Worm (Caenorhabditis elegans) whole organism, L3 larva: Measurements from ENCODE around the gene alh-11.

Experiments
- R02D3.7 ChIP-seq: fragments of 150-350 bp; optimal IDR thresholded peaks from 2 replicates; lab custom pipeline; 2014; ENCODE audit warnings: missing biosample characterization, missing genetic modification characterization
- ZK546.5 ChIP-seq: sonication (generic microtip); optimal IDR thresholded peaks from 2 replicates; lab custom pipeline; 2017; ENCODE audit warnings: missing biosample characterization, missing genetic modification characterization
- aly-2 ChIP-seq: fragments of 150-350 bp; optimal IDR thresholded peaks from 2 replicates; lab custom pipeline; 2014; ENCODE audit warnings: missing biosample characterization, missing genetic modification characterization
- ama-1 ChIP-seq: fragments of 150-350 bp; optimal IDR thresholded peaks from 2 replicates; lab custom pipeline; 2018
- ceh-16 ChIP-seq: sonication (generic microtip); optimal IDR thresholded peaks from 2 replicates; lab custom pipeline; 2017; ENCODE audit warnings: missing biosample characterization, missing genetic modification characterization
- ceh-28 ChIP-seq: fragments of 150-350 bp; optimal IDR thresholded peaks from 2 replicates; lab custom pipeline; 2014; ENCODE audit warnings: missing biosample characterization, missing genetic modification reagents, missing genetic modification characterization
- ceh-9 ChIP-seq: sonication (generic microtip); optimal IDR thresholded peaks from 2 replicates; lab custom pipeline; 2018; ENCODE audit warnings: missing biosample characterization, missing genetic modification characterization
- daf-12 ChIP-seq: fragments of 150-350 bp; optimal IDR thresholded peaks from 2 replicates; lab custom pipeline; 2014; ENCODE audit warnings: missing biosample characterization, missing genetic modification reagents, missing genetic modification characterization
- egl-27 ChIP-seq: sonication (generic microtip); optimal IDR thresholded peaks from 4 replicates; lab custom pipeline; 2017; ENCODE audit warnings: missing biosample characterization, missing genetic modification reagents, missing genetic modification characterization
- egl-5 ChIP-seq: fragments of 150-350 bp; optimal IDR thresholded peaks from 2 replicates; lab custom pipeline; 2017; ENCODE audit warnings: missing biosample characterization, missing genetic modification reagents, missing genetic modification characterization, inconsistent platforms
- elt-1 ChIP-seq: fragments of 150-350 bp; optimal IDR thresholded peaks from 2 replicates; lab custom pipeline; 2014; ENCODE audit warnings: missing biosample characterization, missing genetic modification characterization
- elt-2 ChIP-seq: sonication (generic microtip); optimal IDR thresholded peaks from 2 replicates; lab custom pipeline; 2016; ENCODE audit warnings: missing genetic modification reagents, mild to moderate bottlenecking, missing genetic modification characterization, missing compliant biosample characterization
- fos-1 ChIP-seq: fragments of 150-350 bp; optimal IDR thresholded peaks from 2 replicates; lab custom pipeline; 2014; ENCODE audit warnings: missing biosample characterization, missing genetic modification characterization
- hmg-11 ChIP-seq: sonication (generic microtip); optimal IDR thresholded peaks from 2 replicates; lab custom pipeline; 2016; ENCODE audit warnings: missing genetic modification characterization, missing compliant biosample characterization
- jun-1 ChIP-seq: fragments of 150-350 bp; optimal IDR thresholded peaks from 2 replicates; lab custom pipeline; 2014; ENCODE audit warnings: missing biosample characterization, missing genetic modification reagents, missing genetic modification characterization
- lin-15B ChIP-seq: fragments of 150-350 bp; optimal IDR thresholded peaks from 2 replicates; lab custom pipeline; 2014; ENCODE audit warnings: missing biosample characterization, missing genetic modification characterization
- lsy-12 ChIP-seq: sonication (generic microtip); optimal IDR thresholded peaks from 2 replicates; lab custom pipeline; 2016; ENCODE audit warnings: mild to moderate bottlenecking, missing genetic modification characterization, missing compliant biosample characterization
- mdl-1 ChIP-seq: fragments of 150-350 bp; optimal IDR thresholded peaks from 2 replicates; lab custom pipeline; 2014; ENCODE audit warnings: missing biosample characterization, missing genetic modification characterization
- nfya-1 ChIP-seq: sonication (generic microtip); optimal IDR thresholded peaks from 2 replicates; lab custom pipeline; 2017; ENCODE audit warnings: missing genetic modification characterization, mild to moderate bottlenecking, missing compliant biosample characterization, antibody characterized with exemption, moderate library complexity; ENCODE audit not compliant: insufficient read depth
- nhr-11 ChIP-seq: fragments of 150-350 bp; optimal IDR thresholded peaks from 2 replicates; lab custom pipeline; 2014; ENCODE audit warnings: missing biosample characterization, missing genetic modification characterization
- nhr-12 ChIP-seq: fragments of 150-350 bp; optimal IDR thresholded peaks from 2 replicates; lab custom pipeline; 2014; ENCODE audit warnings: missing biosample characterization, missing genetic modification characterization
- nhr-23 ChIP-seq: fragments of 150-350 bp; optimal IDR thresholded peaks from 2 replicates; lab custom pipeline; 2014; ENCODE audit warnings: missing biosample characterization, missing genetic modification reagents, missing genetic modification characterization
- nhr-25 ChIP-seq: sonication (generic microtip); optimal IDR thresholded peaks from 2 replicates; lab custom pipeline; 2017; ENCODE audit warnings: missing biosample characterization, missing genetic modification characterization
- nhr-43 ChIP-seq: sonication (generic microtip); optimal IDR thresholded peaks from 2 replicates; lab custom pipeline; 2016; ENCODE audit warnings: mild to moderate bottlenecking, missing genetic modification characterization, missing compliant biosample characterization; ENCODE audit not compliant: poor library complexity, severe bottlenecking
- nhr-76 ChIP-seq: fragments of 150-350 bp; sonication (generic microtip); optimal IDR thresholded peaks from 5 replicates; lab custom pipeline; 2014; ENCODE audit warnings: missing biosample characterization, missing genetic modification characterization
- nhr-77 ChIP-seq: fragments of 150-350 bp; optimal IDR thresholded peaks from 2 replicates; lab custom pipeline; 2014; ENCODE audit warnings: missing biosample characterization, missing genetic modification characterization
- sea-2 ChIP-seq: fragments of 150-350 bp; sonication (generic microtip); optimal IDR thresholded peaks from 4 replicates; lab custom pipeline; 2014; ENCODE audit warnings: missing biosample characterization, missing genetic modification reagents, missing genetic modification characterization
- skn-1 ChIP-seq: fragments of 150-350 bp; optimal IDR thresholded peaks from 2 replicates; lab custom pipeline; 2014; ENCODE audit warnings: missing biosample characterization, missing genetic modification characterization
- snpc-4 ChIP-seq: fragments of 150-350 bp; optimal IDR thresholded peaks from 2 replicates; lab custom pipeline; 2014; ENCODE audit warnings: missing biosample characterization, missing genetic modification characterization
- unc-39 ChIP-seq: sonication (generic microtip); optimal IDR thresholded peaks from 4 replicates; lab custom pipeline; 2017; ENCODE audit warnings: missing biosample characterization, missing genetic modification characterization
- unc-62 ChIP-seq: fragments of 150-350 bp; sonication (generic microtip); optimal IDR thresholded peaks from 4 replicates; lab custom pipeline; 2014; ENCODE audit warnings: missing biosample characterization, missing genetic modification reagents, missing genetic modification characterization
- zag-1 ChIP-seq: fragments of 150-350 bp; optimal IDR thresholded peaks from 2 replicates; lab custom pipeline; 2014; ENCODE audit warnings: missing biosample characterization, missing genetic modification characterization
- ztf-4 ChIP-seq: fragments of 150-350 bp; optimal IDR thresholded peaks from 2 replicates; lab custom pipeline; 2014; ENCODE audit warnings: missing biosample characterization, missing genetic modification characterization

The alh-11 gene

ce11 chrIII:783254-783753, 4.6 kb upstream of the alh-11 start, which contains the start of the genes dagl-2 and ppm-1.G (continued):
- TF ChIP-seq ceh-9 (tag; lab: Kevin White, UChicago) (no peak), unc-62 (no peak), egl-5 (peak; percentile 83), nhr-25 (no peak), jun-1 (tag; lab: Kevin White, UChicago) (peak; percentile 14), ama-1 (no peak), lin-15B (tag; lab: Kevin White, UChicago) (peak; percentile 94), snpc-4 (tag; lab: Kevin White, UChicago) (peak; percentile 70), egl-27 (tag; lab: Kevin White, UChicago) (no peak), zag-1 (tag; lab: Kevin White, UChicago) (no peak), nhr-23 (tag; lab: Kevin White, UChicago) (peak; percentile 68), ztf-4 (tag; lab: Kevin White, UChicago) (no peak)
- TF ChIP-seq, all 47 proteins: peak for 15

ce11 chrIII:782503-782902, 3.8 kb upstream of the alh-11 start:
- TF ChIP-seq nfya-1 (tag; lab: Kevin White, UChicago), result no peak
- no peak for TF ChIP-seq skn-1

ce11 chrIII:775443-775842, 3.2 kb downstream of the alh-11 start:
- TF ChIP-seq fos-1 (tag; lab: Kevin White, UChicago) (no peak), ztf-4 (tag; lab: Kevin White, UChicago) (no peak), nhr-77 (tag; lab: Kevin White, UChicago) (no peak), snpc-4 (tag; lab: Kevin White, UChicago) (no peak), lin-15B (tag; lab: Kevin White, UChicago) (no peak), elt-1 (no peak), nhr-43 (tag; lab: Kevin White, UChicago) (no peak), ceh-28 (tag; lab: Kevin White, UChicago) (no peak), egl-5 (no peak), nhr-25 (no peak)

- TF ChIP-seq jun-1 (tag; lab: Kevin White, UChicago), result no peak
- no peak for TF ChIP-seq lsy-12
- TF ChIP-seq R02D3.7 (tag; lab: Kevin White, UChicago), result no peak
Observed at ce11 chrIII:773114-773513, 5.6 kb downstream of the alh-11 start, which contains the start of gene cyn-6. Gene cyn-6 (plus strand): TSS chrIII:773414.

ce11 chrIII:772675-773074, 6.0 kb downstream of the alh-11 start:
- TF ChIP-seq elt-2 (tag; lab: Kevin White, UChicago) (no peak), nhr-76 (tag; lab: Kevin White, UChicago) (no peak), nhr-11 (no peak), sea-2 (no peak), ceh-28 (tag; lab: Kevin White, UChicago) (peak; percentile 17), aly-2 (tag; lab: Kevin White, UChicago) (no peak), egl-27 (tag; lab: Kevin White, UChicago) (no peak), nhr-12 (tag; lab: Kevin White, UChicago) (no peak), nhr-25 (peak; percentile 7), hmg-11 (tag; lab: Kevin White, UChicago) (peak; percentile 30), ceh-16 (tag; lab: Kevin White, UChicago) (no peak), nhr-23 (tag; lab: Kevin White, UChicago) (peak; percentile 69), skn-1 (no peak)

ce11 chrIII:770958-771357, 7.7 kb downstream of the alh-11 start, which contains the start of gene tpst-2:
Gene tpst-2 (plus strand): TSS chrIII:771258.
- no peak for TF ChIP-seq unc-62
- TF ChIP-seq lin-15B (tag; lab: Kevin White, UChicago), result no peak

ce11 chrIII:768528-768927, 10.1 kb downstream of the alh-11 start:
- TF ChIP-seq unc-62 (no peak), nhr-77 (tag; lab: Kevin White, UChicago) (no peak), lin-15B (tag; lab: Kevin White, UChicago) (no peak), fos-1 (tag; lab: Kevin White, UChicago) (no peak), nhr-43 (tag; lab: Kevin White, UChicago) (no peak), nhr-11 (no peak), mdl-1 (tag; lab: Kevin White, UChicago) (no peak), unc-39 (tag; lab: Kevin White, UChicago) (no peak), egl-5 (no peak), ZK546.5 (no peak), jun-1 (tag; lab: Kevin White, UChicago) (no peak), nhr-23 (tag; lab: Kevin White, UChicago) (no peak), daf-12 (tag; lab: Kevin White, UChicago) (no peak), snpc-4 (tag; lab: Kevin White, UChicago) (no peak), aly-2 (tag; lab: Kevin White, UChicago) (no peak)
